Worm (Caenorhabditis elegans) whole organism, L4 larva: ENCODE measurements around the gene ugt-47.
"Not testable (repeated sequence)": the region's sequence is repeated elsewhere in the genome, so short reads cannot be mapped to it uniquely, and the experiment has no call there.

Experiments
- F10B5.3 ChIP-seq: sonication (generic microtip); optimal IDR thresholded peaks from 2 replicates; lab custom pipeline; 2016; ENCODE audit warnings: mild to moderate bottlenecking, missing genetic modification characterization, missing compliant biosample characterization
- F37D6.2 ChIP-seq: sonication (generic microtip); optimal IDR thresholded peaks from 2 replicates; lab custom pipeline; 2016; ENCODE audit warnings: mild to moderate bottlenecking, missing genetic modification characterization, missing compliant biosample characterization
- T26A8.4 ChIP-seq: fragments of 200-800 bp; sonication (Bioruptor generic); IDR thresholded peaks from 2 replicates; pipeline ENCODE4 v1.3.6; 2022; ENCODE audit warnings: missing genetic modification characterization, missing compliant biosample characterization
- Y48G9A.11 ChIP-seq: fragments of 200-800 bp; sonication (Bioruptor generic); IDR thresholded peaks from 2 replicates; pipeline ENCODE4 v1.3.6; 2022; ENCODE audit warnings: missing genetic modification reagents, missing genetic modification characterization, missing compliant biosample characterization
- arid-1 ChIP-seq: fragments of 200-800 bp; sonication (Bioruptor generic); conservative IDR thresholded peaks from 2 replicates; pipeline ENCODE4 v1.3.6; 2022; ENCODE audit warnings: missing genetic modification reagents, missing genetic modification characterization, missing compliant biosample characterization
- ceh-20 ChIP-seq: fragments of 200-800 bp; sonication (Bioruptor generic); IDR thresholded peaks from 2 replicates; pipeline ENCODE4 v1.3.6; 2022; ENCODE audit warnings: missing genetic modification reagents, missing genetic modification characterization, missing compliant biosample characterization
- ceh-44 ChIP-seq: fragments of 200-800 bp; sonication (Bioruptor generic); IDR thresholded peaks from 2 replicates; pipeline ENCODE4 v1.3.6; 2022; ENCODE audit warnings: missing genetic modification reagents, missing genetic modification characterization, missing compliant biosample characterization
- ces-1 ChIP-seq: fragments of 150-350 bp; sonication (generic microtip); optimal IDR thresholded peaks from 4 replicates; lab custom pipeline; 2014; ENCODE audit warnings: missing biosample characterization, missing genetic modification reagents, missing genetic modification characterization
- ctbp-1 ChIP-seq: fragments of 200-800 bp; sonication (Bioruptor generic); IDR thresholded peaks from 2 replicates; pipeline ENCODE4 v1.3.6; 2022; ENCODE audit warnings: missing genetic modification reagents, missing genetic modification characterization, missing compliant biosample characterization
- daf-16 ChIP-seq, 3 experiments: sonication (generic microtip); optimal IDR thresholded peaks; 2 replicates each; lab custom pipeline; 2016 to 2017; ENCODE audit warnings: missing genetic modification characterization in 3 of 3, missing genetic modification reagents in 3 of 3, mild to moderate bottlenecking in 2 of 3, missing compliant biosample characterization in 2 of 3, missing biosample characterization in 1 of 3, moderate library complexity in 1 of 3
- dmd-6 ChIP-seq: fragments of 200-800 bp; sonication (Bioruptor generic); IDR thresholded peaks from 2 replicates; pipeline ENCODE4 v1.3.6; 2022; ENCODE audit warnings: missing genetic modification reagents, missing genetic modification characterization, missing compliant biosample characterization
- dmd-8 ChIP-seq: fragments of 200-800 bp; sonication (Bioruptor generic); IDR thresholded peaks from 2 replicates; pipeline ENCODE4 v1.3.6; 2022; ENCODE audit warnings: missing genetic modification characterization, missing compliant biosample characterization
- dmd-9 ChIP-seq: fragments of 200-800 bp; sonication (Bioruptor generic); IDR thresholded peaks from 2 replicates; pipeline ENCODE4 v1.3.6; 2022; ENCODE audit warnings: missing genetic modification reagents, missing genetic modification characterization, missing compliant biosample characterization
- egl-43 ChIP-seq: fragments of 200-800 bp; sonication (Bioruptor generic); IDR thresholded peaks from 2 replicates; pipeline ENCODE4 v1.3.6; 2022; ENCODE audit warnings: missing genetic modification reagents, missing genetic modification characterization, missing compliant biosample characterization
- fkh-10 ChIP-seq: fragments of 150-350 bp; optimal IDR thresholded peaks from 2 replicates; lab custom pipeline; 2014; ENCODE audit warnings: missing biosample characterization, missing genetic modification reagents, missing genetic modification characterization
- hif-1 ChIP-seq, 2 experiments: sonication (generic microtip); optimal IDR thresholded peaks; 2 replicates each; lab custom pipeline; 2016 to 2017; ENCODE audit warnings: missing compliant biosample characterization in 2 of 2, missing genetic modification characterization in 2 of 2, missing genetic modification reagents in 2 of 2, missing genotype in 2 of 2, mild to moderate bottlenecking in 1 of 2
- hmg-1.1 ChIP-seq: fragments of 200-800 bp; sonication (Bioruptor generic); IDR thresholded peaks from 2 replicates; pipeline ENCODE4 v1.3.6; 2022; ENCODE audit warnings: missing genetic modification reagents, missing genetic modification characterization, missing compliant biosample characterization
- jun-1 ChIP-seq: fragments of 150-350 bp; optimal IDR thresholded peaks from 2 replicates; lab custom pipeline; 2014; ENCODE audit warnings: missing biosample characterization, missing genetic modification reagents, missing genetic modification characterization
- lin-1 ChIP-seq: fragments of 200-800 bp; sonication (Bioruptor generic); IDR thresholded peaks from 2 replicates; pipeline ENCODE4 v1.3.6; 2022; ENCODE audit warnings: missing genetic modification reagents, missing genetic modification characterization, missing compliant biosample characterization
- lin-13 ChIP-seq: fragments of 150-350 bp; optimal IDR thresholded peaks from 2 replicates; lab custom pipeline; 2014; ENCODE audit warnings: missing biosample characterization, missing genetic modification reagents, missing genetic modification characterization
- lin-15B ChIP-seq: fragments of 150-350 bp; sonication (generic microtip); optimal IDR thresholded peaks from 3 replicates; lab custom pipeline; 2014; ENCODE audit warnings: missing biosample characterization, missing genetic modification characterization
- lin-29 ChIP-seq: fragments of 200-800 bp; sonication (Bioruptor generic); IDR thresholded peaks from 2 replicates; pipeline ENCODE4 v1.3.6; 2022; ENCODE audit warnings: missing genetic modification reagents, missing genetic modification characterization, missing compliant biosample characterization
- lin-38 ChIP-seq: fragments of 200-800 bp; sonication (Bioruptor generic); IDR thresholded peaks from 2 replicates; pipeline ENCODE4 v1.3.6; 2022; ENCODE audit warnings: missing genetic modification reagents, missing genetic modification characterization, missing compliant biosample characterization
- lsy-2 ChIP-seq, 2 experiments: fragments of 150-350 bp in 1 of 2; sonication (generic microtip) in 1 of 2; optimal IDR thresholded peaks; 2 replicates each; lab custom pipeline; 2014 to 2017; ENCODE audit warnings: missing biosample characterization in 2 of 2, missing genetic modification characterization in 2 of 2
- madf-9 ChIP-seq: fragments of 200-800 bp; sonication (Bioruptor generic); conservative IDR thresholded peaks from 2 replicates; pipeline ENCODE4 v1.3.6; 2022; ENCODE audit warnings: missing genetic modification reagents, missing genetic modification characterization, missing compliant biosample characterization
- mdt-29 ChIP-seq: fragments of 200-800 bp; sonication (Bioruptor generic); IDR thresholded peaks from 2 replicates; pipeline ENCODE4 v1.3.6; 2022; ENCODE audit warnings: missing genetic modification reagents, missing genetic modification characterization, missing compliant biosample characterization
- mxl-2 ChIP-seq: fragments of 200-800 bp; sonication (Bioruptor generic); conservative IDR thresholded peaks from 2 replicates; pipeline ENCODE4 v1.3.6; 2022; ENCODE audit warnings: missing genetic modification reagents, missing genetic modification characterization, missing compliant biosample characterization
- mxl-3 ChIP-seq: fragments of 200-800 bp; sonication (Bioruptor generic); optimal IDR thresholded peaks from 2 replicates; lab custom pipeline; 2018; ENCODE audit warnings: mild to moderate bottlenecking, missing genetic modification characterization, missing compliant biosample characterization
- nhr-102 ChIP-seq: sonication (generic microtip); optimal IDR thresholded peaks from 2 replicates; lab custom pipeline; 2016; ENCODE audit warnings: mild to moderate bottlenecking, missing genetic modification characterization, moderate library complexity, missing compliant biosample characterization
- nhr-11 ChIP-seq: fragments of 150-350 bp; optimal IDR thresholded peaks from 2 replicates; lab custom pipeline; 2014; ENCODE audit warnings: missing biosample characterization, missing genetic modification characterization
- nhr-41 ChIP-seq: fragments of 200-800 bp; sonication (Bioruptor generic); IDR thresholded peaks from 2 replicates; pipeline ENCODE4 v1.3.6; 2022; ENCODE audit warnings: missing genetic modification reagents, missing genetic modification characterization, missing compliant biosample characterization
- nhr-48 ChIP-seq: sonication (generic microtip); optimal IDR thresholded peaks from 2 replicates; lab custom pipeline; 2016; ENCODE audit warnings: mild to moderate bottlenecking, missing genetic modification characterization, missing compliant biosample characterization
- nhr-76 ChIP-seq: fragments of 150-350 bp; optimal IDR thresholded peaks from 2 replicates; lab custom pipeline; 2014; ENCODE audit warnings: missing biosample characterization, missing genetic modification characterization
- pha-4 ChIP-seq, 2 experiments: fragments of 150-350 bp in 1 of 2; fragments of 200-800 bp in 1 of 2; sonication (Bioruptor generic) in 1 of 2; IDR thresholded peaks in 1 of 2; optimal IDR thresholded peaks in 1 of 2; 2 replicates each; pipeline versions ENCODE4 v1.3.6 to Lab custom; 2014 to 2022; ENCODE audit warnings: missing genetic modification characterization in 2 of 2, missing genetic modification reagents in 2 of 2, missing biosample characterization in 1 of 2, missing compliant biosample characterization in 1 of 2
- pqm-1 ChIP-seq: sonication (generic microtip); optimal IDR thresholded peaks from 2 replicates; lab custom pipeline; 2017; ENCODE audit warnings: missing biosample characterization, missing genetic modification characterization
- set-16 ChIP-seq: fragments of 200-800 bp; sonication (Bioruptor generic); IDR thresholded peaks from 2 replicates; pipeline ENCODE4 v1.3.6; 2022; ENCODE audit warnings: missing genetic modification reagents, missing genetic modification characterization, missing compliant biosample characterization
- spr-1 ChIP-seq: sonication (generic microtip); optimal IDR thresholded peaks from 2 replicates; lab custom pipeline; 2016; ENCODE audit warnings: mild to moderate bottlenecking, missing genetic modification characterization, missing compliant biosample characterization
- tra-1 ChIP-seq: fragments of 200-800 bp; sonication (Bioruptor generic); IDR thresholded peaks from 2 replicates; pipeline ENCODE4 v1.3.6; 2022; ENCODE audit warnings: missing genetic modification reagents, missing genetic modification characterization, missing compliant biosample characterization
- unc-62 ChIP-seq, 3 experiments: fragments of 150-350 bp in 1 of 3; sonication (generic microtip); optimal IDR thresholded peaks in 2 of 3; peaks in 1 of 3; 1 replicate in 1 of 3; 2 replicates in 2 of 3; lab custom pipeline; 2014 to 2017; ENCODE audit warnings: missing biosample characterization in 3 of 3, missing genetic modification characterization in 3 of 3, missing genetic modification reagents in 3 of 3, missing genotype in 1 of 3
- vab-7 ChIP-seq: fragments of 200-800 bp; sonication (Bioruptor generic); IDR thresholded peaks from 2 replicates; pipeline ENCODE4 v1.3.6; 2022; ENCODE audit warnings: missing genetic modification reagents, missing genetic modification characterization, missing compliant biosample characterization
- zfp-3 ChIP-seq: fragments of 200-800 bp; sonication (Bioruptor generic); conservative IDR thresholded peaks from 2 replicates; pipeline ENCODE4 v1.3.6; 2022; ENCODE audit warnings: missing genetic modification reagents, missing genetic modification characterization, missing compliant biosample characterization
- zip-11 ChIP-seq: fragments of 200-800 bp; sonication (Bioruptor generic); IDR thresholded peaks from 2 replicates; pipeline ENCODE4 v1.3.6; 2022; ENCODE audit warnings: missing genetic modification characterization, missing compliant biosample characterization

ugt-47 gene

DNA sequence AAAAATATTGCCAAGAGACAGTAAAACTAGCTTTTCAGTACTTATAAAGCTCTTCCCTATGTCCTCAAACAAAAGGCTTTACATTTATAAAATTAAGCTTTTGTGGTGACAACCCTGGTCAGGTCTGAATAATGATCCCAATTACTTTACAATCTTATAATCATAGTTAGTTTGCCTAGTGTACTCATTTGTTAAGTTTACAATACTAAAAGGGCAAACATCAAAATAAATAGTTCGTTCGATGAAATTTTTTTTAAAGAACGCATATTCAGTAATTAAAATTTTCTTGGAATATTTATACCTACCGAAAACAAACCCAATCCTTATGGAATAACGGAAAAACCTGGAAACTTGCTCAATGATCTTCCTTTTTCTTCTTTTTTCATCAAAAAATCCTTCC, 39.6 kb downstream of the ugt-47 start:
- TF ChIP-seq zip-11 (GFP tag; lab: Robert Waterston, UW) (no peak), unc-62 (GFP tag; optimal IDR thresholded peaks at IDR 0.05 in 1 of 2; lab: Kevin White, UChicago) (peak in 1 of 2 experiments; percentile 75), unc-62 (tag; optimal IDR thresholded peaks at IDR 0.05; lab: Kevin White, UChicago) (no peak)
- TF ChIP-seq, all 104 proteins: peak for 1

DNA sequence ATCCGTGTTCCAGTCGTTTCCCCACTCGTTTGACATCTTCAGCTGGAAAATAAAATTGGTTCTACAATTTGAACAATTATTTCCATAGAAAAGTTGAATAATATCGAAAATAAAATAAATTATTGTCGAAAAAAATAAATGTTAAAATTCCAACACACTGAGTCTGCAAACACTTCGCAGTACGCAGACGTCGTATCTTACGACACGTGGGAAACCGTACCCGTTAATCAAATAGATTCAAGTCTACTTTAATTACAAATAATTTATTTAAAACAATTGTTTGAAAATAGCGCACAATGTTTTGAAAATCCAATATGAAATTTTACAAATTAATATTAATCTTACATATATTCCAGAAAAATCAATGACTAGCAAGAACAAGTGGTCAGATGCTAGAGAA, 43.5 kb downstream of the ugt-47 start, which contains the start of gene yif-1:
yif-1 (minus strand) TSS at position 42 of the 400 bp plus-strand sequence.
- peak; percentile 15 for TF ChIP-seq ces-1
- TF ChIP-seq lsy-2 (tag; optimal IDR thresholded peaks at IDR 0.05; lab: Kevin White, UChicago) = peak in 1 of 2 experiments; percentile 84
- no peak for TF ChIP-seq daf-16 (GFP tag; optimal IDR thresholded peaks at IDR 0.05; lab: Kevin White, UChicago)
- no peak for TF ChIP-seq daf-16 (tag; optimal IDR thresholded peaks at IDR 0.05; lab: Kevin White, UChicago)

DNA sequence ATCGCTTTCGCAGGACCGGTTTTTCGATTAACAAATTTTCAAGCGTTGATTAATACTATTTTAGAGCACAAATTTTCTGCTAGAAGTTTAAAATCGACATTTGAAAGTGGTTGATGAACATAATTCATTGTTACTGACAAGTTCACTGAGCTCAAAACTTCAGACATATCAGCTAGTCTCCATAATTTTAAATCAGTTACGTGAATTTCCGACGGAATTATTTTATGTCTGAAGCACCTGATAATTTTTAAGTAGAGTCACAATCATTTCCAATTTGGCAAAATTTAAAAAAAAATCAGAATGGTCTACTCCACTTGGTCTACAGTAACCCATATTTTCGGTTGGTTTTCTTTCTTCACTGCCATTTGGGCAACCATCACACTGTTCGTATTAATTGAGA, 46.5 kb downstream of the ugt-47 start, which contains the start of gene str-118:
str-118 (plus strand) TSS at position 301 of the 400 bp plus-strand sequence.
- TF ChIP-seq lin-1 (GFP tag; lab: Robert Waterston, UW) (no peak), fkh-10 (GFP tag; lab: Kevin White, UChicago) (no peak), mxl-3 (GFP tag; lab: Kevin White, UChicago) (no peak), mdt-29 (GFP tag; lab: Robert Waterston, UW) (no peak), lin-15B (tag; lab: Kevin White, UChicago) (no peak), zfp-3 (GFP tag; lab: Robert Waterston, UW) (no peak), hif-1 (tag; optimal IDR thresholded peaks at IDR 0.05; lab: Kevin White, UChicago) (no peak), nhr-11 (no peak), nhr-76 (tag; lab: Kevin White, UChicago) (no peak), egl-43 (no peak), F10B5.3 (no peak), jun-1 (no peak), lin-13 (no peak), nhr-48 (tag; lab: Kevin White, UChicago) (no peak), ceh-44 (GFP tag; lab: Robert Waterston, UW) (no peak), pqm-1 (tag; lab: Kevin White, UChicago) (no peak), tra-1 (no peak), spr-1 (no peak), F37D6.2 (tag; lab: Kevin White, UChicago) (no peak), mxl-2 (GFP tag; lab: Robert Waterston, UW) (no peak)

DNA sequence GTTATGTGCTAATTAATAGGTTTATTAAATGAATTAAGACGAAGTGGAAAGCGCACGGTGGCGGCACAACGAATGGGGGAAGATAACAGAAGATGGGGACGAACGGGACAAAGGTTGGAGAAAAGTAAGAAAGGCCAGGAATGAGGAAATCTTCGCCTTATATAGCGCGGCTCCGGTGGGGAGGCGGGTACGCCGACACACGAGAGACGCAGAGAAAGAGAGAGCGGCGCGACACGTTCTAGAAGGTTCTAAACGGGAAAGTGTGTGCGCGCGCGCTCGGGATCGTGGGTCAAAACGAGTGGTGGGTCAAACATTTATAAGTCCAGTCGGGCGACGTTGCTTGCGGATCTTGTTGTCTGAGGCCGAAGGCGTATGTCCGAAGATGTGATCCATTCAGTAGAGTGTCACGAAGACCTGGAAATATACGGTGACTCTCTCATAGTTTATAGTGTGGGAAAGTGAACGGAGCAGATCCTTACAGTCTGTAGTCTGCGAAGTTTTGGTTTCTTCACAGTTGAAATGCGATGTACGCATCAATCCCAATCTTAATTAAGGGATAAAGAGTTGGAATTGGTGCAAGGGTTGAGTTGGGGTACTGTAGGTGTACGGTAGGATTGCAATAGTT, 49.1 kb downstream of the ugt-47 start:
- TF ChIP-seq T26A8.4 (GFP tag; lab: Robert Waterston, UW) (peak; percentile 72), set-16 (peak; percentile 89), zfp-3 (GFP tag; lab: Robert Waterston, UW) (0 out of 2 replicates have a peak, but pooled peaks have one; percentile 54), mdt-29 (GFP tag; lab: Robert Waterston, UW) (peak; percentile 64), ceh-20 (GFP tag; lab: Robert Waterston, UW) (peak; percentile 61; the same call in 1 of the 2 replicates), lin-38 (GFP tag; lab: Robert Waterston, UW) (peak; percentile 69), pha-4 (GFP tag; IDR thresholded peaks at IDR 0.05; lab: Robert Waterston, UW) (peak; percentile 65), lin-29 (GFP tag; lab: Robert Waterston, UW) (peak; percentile 51; the same call in 1 of the 2 replicates), dmd-8 (GFP tag; lab: Robert Waterston, UW) (0 out of 2 replicates have a peak, but pooled peaks have one; percentile 26), nhr-41 (GFP tag; lab: Robert Waterston, UW) (peak; percentile 75; the same call in 1 of the 2 replicates), madf-9 (GFP tag; lab: Robert Waterston, UW) (0 out of 2 replicates have a peak, but pooled peaks have one; percentile 56), nhr-102 (peak; percentile 16), dmd-9 (GFP tag; lab: Robert Waterston, UW) (0 out of 2 replicates have a peak, but pooled peaks have one; percentile 36), vab-7 (0 out of 2 replicates have a peak, but pooled peaks have one; percentile 21), arid-1 (peak; percentile 31; the same call in 1 of the 2 replicates), hmg-1.1 (GFP tag; lab: Robert Waterston, UW) (peak; percentile 64; the same call in 1 of the 2 replicates), dmd-6 (GFP tag; lab: Robert Waterston, UW) (peak; percentile 67), ctbp-1 (GFP tag; lab: Robert Waterston, UW) (0 out of 2 replicates have a peak, but pooled peaks have one; percentile 20), ceh-44 (GFP tag; lab: Robert Waterston, UW) (0 out of 2 replicates have a peak, but pooled peaks have one; percentile 50), Y48G9A.11 (GFP tag; lab: Robert Waterston, UW) (peak; percentile 31; the same call in 1 of the 2 replicates)
- not testable (repeated sequence) for TF ChIP-seq pha-4 (tag; optimal IDR thresholded peaks at IDR 0.05; lab: Kevin White, UChicago)
- TF ChIP-seq, all 104 proteins: peak for 20; not testable (repeated sequence) for 84
